Worm (Caenorhabditis elegans) whole organism, early embryonic: Measurements from ENCODE around the gene asp-2.

ENCODE experiments used
- B0310.2 ChIP-seq: sonication (generic microtip); optimal IDR thresholded peaks from 2 replicates; lab custom pipeline; 2016; ENCODE audit warnings: mild to moderate bottlenecking, missing genetic modification characterization, missing compliant biosample characterization
- F13C5.2 ChIP-seq: sonication (generic microtip); optimal IDR thresholded peaks from 2 replicates; lab custom pipeline; 2017; ENCODE audit warnings: mild to moderate bottlenecking, missing genetic modification characterization, inconsistent platforms, missing compliant biosample characterization
- aly-1 ChIP-seq: sonication (generic microtip); optimal IDR thresholded peaks from 2 replicates; lab custom pipeline; 2016; ENCODE audit warnings: missing genetic modification characterization, missing compliant biosample characterization
- ama-1 ChIP-seq: fragments of 150-350 bp; optimal IDR thresholded peaks from 2 replicates; lab custom pipeline; 2014
- ceh-13 ChIP-seq: fragments of 200-800 bp; sonication (Bioruptor generic); optimal IDR thresholded peaks from 2 replicates; lab custom pipeline; 2018; ENCODE audit warnings: mild to moderate bottlenecking, missing genetic modification characterization, missing compliant biosample characterization
- ceh-36 ChIP-seq: sonication (generic microtip); optimal IDR thresholded peaks from 2 replicates; lab custom pipeline; 2016; ENCODE audit warnings: missing genetic modification characterization, inconsistent platforms, missing compliant biosample characterization
- ets-7 ChIP-seq: sonication (generic microtip); optimal IDR thresholded peaks from 2 replicates; lab custom pipeline; 2016; ENCODE audit warnings: missing genotype, missing genetic modification characterization, missing compliant biosample characterization
- flt-1 ChIP-seq: fragments of 200-800 bp; sonication (Bioruptor generic); IDR thresholded peaks from 2 replicates; pipeline ENCODE4 v1.3.6; 2022; ENCODE audit warnings: missing genetic modification characterization, missing compliant biosample characterization
- hmbx-1 ChIP-seq: sonication (generic microtip); optimal IDR thresholded peaks from 2 replicates; lab custom pipeline; 2016; ENCODE audit warnings: mild to moderate bottlenecking, missing genetic modification characterization, missing compliant biosample characterization
- hmg-4 ChIP-seq: fragments of 200-800 bp; sonication (Bioruptor generic); optimal IDR thresholded peaks from 2 replicates; lab custom pipeline; 2018; ENCODE audit warnings: mild to moderate bottlenecking, missing genetic modification characterization, missing compliant biosample characterization
- hnd-1 ChIP-seq: sonication (generic microtip); optimal IDR thresholded peaks from 2 replicates; lab custom pipeline; 2016; ENCODE audit warnings: missing genetic modification characterization, missing compliant biosample characterization
- pes-1 ChIP-seq: fragments of 200-800 bp; sonication (Bioruptor generic); IDR thresholded peaks from 2 replicates; pipeline ENCODE4 v1.3.6; 2022; ENCODE audit warnings: missing genetic modification reagents, missing genetic modification characterization, missing compliant biosample characterization
- scrt-1 ChIP-seq: fragments of 200-800 bp; sonication (Bioruptor generic); IDR thresholded peaks from 2 replicates; pipeline ENCODE4 v1.3.6; 2022; ENCODE audit warnings: missing genetic modification characterization, missing compliant biosample characterization
- sea-1 ChIP-seq: fragments of 200-800 bp; sonication (Bioruptor generic); conservative IDR thresholded peaks from 2 replicates; pipeline ENCODE4 v1.3.6; 2022; ENCODE audit warnings: missing genetic modification characterization, missing compliant biosample characterization
- tbx-11 ChIP-seq: fragments of 200-800 bp; sonication (Bioruptor generic); IDR thresholded peaks from 2 replicates; pipeline ENCODE4 v1.3.6; 2022; ENCODE audit warnings: missing genetic modification characterization, missing compliant biosample characterization
- tbx-37 ChIP-seq: fragments of 200-800 bp; sonication (Bioruptor generic); conservative IDR thresholded peaks from 2 replicates; pipeline ENCODE4 v1.3.6; 2022; ENCODE audit warnings: missing genetic modification reagents, missing genetic modification characterization, missing compliant biosample characterization
- tra-4 ChIP-seq: sonication (generic microtip); optimal IDR thresholded peaks from 2 replicates; lab custom pipeline; 2017; ENCODE audit warnings: missing genetic modification characterization, missing compliant biosample characterization

asp-2 gene

ce11 chrV:9175218-9175837 lies 27.5 kb upstream of the asp-2 start, which contains the start of gene spas-1:
Gene spas-1 (plus strand): TSS chrV:9175789.
- TF ChIP-seq scrt-1 (GFP tag; lab: Robert Waterston, UW) (no peak), tbx-11 (GFP tag; lab: Robert Waterston, UW) (peak; percentile 57; the same call in 1 of the 2 replicates), ceh-13 (GFP tag; lab: Kevin White, UChicago) (no peak), hnd-1 (tag; lab: Kevin White, UChicago) (peak; percentile 36), ceh-36 (peak; percentile 35), hmg-4 (GFP tag; lab: Kevin White, UChicago) (no peak), F13C5.2 (tag; lab: Kevin White, UChicago) (peak; percentile 84), B0310.2 (tag; lab: Kevin White, UChicago) (no peak), ama-1 (lab: Kevin White, UChicago) (no peak)

- TF ChIP-seq ets-7 (no peak), F13C5.2 (tag; lab: Kevin White, UChicago) (no peak), pes-1 (GFP tag; lab: Robert Waterston, UW) (no peak), B0310.2 (tag; lab: Kevin White, UChicago) (no peak), ceh-13 (GFP tag; lab: Kevin White, UChicago) (no peak), tbx-37 (GFP tag; lab: Robert Waterston, UW) (no peak), tra-4 (tag; lab: Kevin White, UChicago) (no peak), scrt-1 (GFP tag; lab: Robert Waterston, UW) (no peak), hmg-4 (GFP tag; lab: Kevin White, UChicago) (no peak), flt-1 (GFP tag; lab: Robert Waterston, UW) (no peak), ceh-36 (no peak), aly-1 (tag; lab: Kevin White, UChicago) (no peak), tbx-11 (GFP tag; lab: Robert Waterston, UW) (no peak), sea-1 (GFP tag; lab: Robert Waterston, UW) (no peak), hmbx-1 (tag; lab: Kevin White, UChicago) (no peak), hnd-1 (tag; lab: Kevin White, UChicago) (no peak), ama-1 (lab: Kevin White, UChicago) (no peak)
These were observed 21.1 kb upstream of the asp-2 start, which contains the start of gene ptr-1 for ce11 chrV:9181669-9182250. Gene ptr-1 (minus strand): TSS chrV:9181719.

DNA sequence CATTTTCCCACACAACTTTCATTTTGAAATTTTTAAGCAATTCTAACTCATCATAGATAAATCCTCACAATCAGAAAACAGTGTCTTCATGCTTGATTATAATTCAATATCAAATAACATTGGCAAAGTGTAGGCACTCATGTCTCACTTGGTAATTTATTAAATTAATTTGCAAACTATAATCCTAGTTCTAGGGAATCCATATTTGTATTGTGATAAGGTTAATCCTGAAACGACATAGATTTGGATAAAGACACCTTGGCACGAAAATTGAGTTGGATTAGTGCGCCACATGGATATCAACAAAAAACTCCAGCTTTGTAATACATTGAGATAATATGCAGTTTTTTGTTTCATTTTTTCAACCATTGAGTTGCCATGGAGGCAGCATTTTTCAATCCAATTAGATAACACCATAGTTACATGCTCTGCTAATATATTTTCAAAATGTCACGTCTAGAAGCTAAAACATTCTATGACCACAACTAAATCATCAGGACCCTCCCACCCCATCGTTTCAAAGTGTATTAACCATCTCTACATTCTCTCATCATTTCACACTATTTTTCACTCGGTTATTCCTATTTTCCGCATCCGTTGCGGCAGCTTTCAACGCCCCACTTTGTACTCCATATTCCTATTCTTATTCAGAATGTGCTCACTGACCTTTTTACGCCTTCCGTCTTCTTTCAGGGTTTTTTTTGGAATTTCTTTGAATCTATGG lies 19.0 kb upstream of the asp-2 start:
- TF ChIP-seq scrt-1 (GFP tag; lab: Robert Waterston, UW) (no peak), ceh-36 (no peak), hmg-4 (GFP tag; lab: Kevin White, UChicago) (no peak)

- TF ChIP-seq hmg-4 (GFP tag; lab: Kevin White, UChicago) (no peak), pes-1 (GFP tag; lab: Robert Waterston, UW) (no peak), F13C5.2 (tag; lab: Kevin White, UChicago) (no peak), tbx-11 (GFP tag; lab: Robert Waterston, UW) (no peak), sea-1 (GFP tag; lab: Robert Waterston, UW) (no peak), tbx-37 (GFP tag; lab: Robert Waterston, UW) (no peak), tra-4 (tag; lab: Kevin White, UChicago) (no peak), ceh-13 (GFP tag; lab: Kevin White, UChicago) (no peak), ama-1 (lab: Kevin White, UChicago) (no peak), scrt-1 (GFP tag; lab: Robert Waterston, UW) (no peak), ceh-36 (no peak), hnd-1 (tag; lab: Kevin White, UChicago) (no peak), hmbx-1 (tag; lab: Kevin White, UChicago) (no peak), flt-1 (GFP tag; lab: Robert Waterston, UW) (no peak), ets-7 (no peak), aly-1 (tag; lab: Kevin White, UChicago) (no peak), B0310.2 (tag; lab: Kevin White, UChicago) (no peak)
These were observed 16.8 kb upstream of the asp-2 start for ce11 chrV:9186028-9186427.

DNA sequence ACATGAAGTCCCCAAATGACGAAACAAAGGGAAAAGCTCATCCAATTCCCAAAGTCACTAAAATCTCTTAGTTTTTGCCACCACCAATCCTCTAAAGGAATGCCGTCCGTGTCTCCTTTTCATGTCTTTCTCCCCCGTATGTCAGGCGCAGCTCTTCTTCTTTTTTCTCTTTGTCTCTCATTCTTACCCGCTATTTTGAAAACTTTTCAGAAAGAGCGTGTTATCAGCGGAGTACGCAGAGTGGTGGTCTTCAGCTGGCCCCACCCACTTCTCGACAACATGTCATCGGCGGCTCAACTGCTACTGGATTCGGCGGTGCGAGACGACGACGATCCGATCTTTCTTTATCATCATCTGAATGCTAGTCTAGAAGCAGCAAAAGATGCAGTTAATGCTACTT lies 11.5 kb upstream of the asp-2 start, which contains the start of gene sphr-1:
Gene sphr-1 (plus strand): TSS at position 205 of the 400 bp plus-strand sequence.
- no peak for TF ChIP-seq ceh-13 (GFP tag; lab: Kevin White, UChicago)
- no peak for TF ChIP-seq pes-1 (GFP tag; lab: Robert Waterston, UW)
- TF ChIP-seq F13C5.2 (tag; lab: Kevin White, UChicago): no peak
- TF ChIP-seq B0310.2 (tag; lab: Kevin White, UChicago): no peak
- no peak for TF ChIP-seq hnd-1 (tag; lab: Kevin White, UChicago)
- no peak for TF ChIP-seq hmg-4 (GFP tag; lab: Kevin White, UChicago)
- TF ChIP-seq aly-1 (tag; lab: Kevin White, UChicago): no peak

DNA sequence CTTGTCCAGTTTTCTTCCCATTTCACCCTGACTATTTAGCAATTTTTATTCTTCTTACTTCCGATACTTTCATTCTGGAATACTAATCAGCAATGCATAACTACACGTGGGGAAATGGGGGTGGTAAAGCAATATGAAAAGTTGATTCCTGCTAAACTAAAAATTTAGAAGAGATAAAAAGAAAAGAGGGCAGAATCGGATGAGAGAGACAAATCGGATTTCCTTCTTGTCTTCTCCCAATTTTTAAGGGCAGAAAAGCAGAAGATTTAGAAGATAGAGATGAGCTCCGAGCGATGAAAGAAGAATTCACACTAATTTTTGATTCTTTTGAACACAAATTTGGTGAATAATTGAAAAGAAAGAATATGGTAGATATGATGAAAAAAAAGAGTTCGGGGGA lies 8.8 kb upstream of the asp-2 start:
- TF ChIP-seq F13C5.2 (tag; lab: Kevin White, UChicago) (no peak), hmbx-1 (tag; lab: Kevin White, UChicago) (no peak), hnd-1 (tag; lab: Kevin White, UChicago) (no peak), tbx-11 (GFP tag; lab: Robert Waterston, UW) (no peak), B0310.2 (tag; lab: Kevin White, UChicago) (no peak), tra-4 (tag; lab: Kevin White, UChicago) (no peak), sea-1 (GFP tag; lab: Robert Waterston, UW) (no peak), ets-7 (no peak), aly-1 (tag; lab: Kevin White, UChicago) (no peak), hmg-4 (GFP tag; lab: Kevin White, UChicago) (no peak), flt-1 (GFP tag; lab: Robert Waterston, UW) (no peak)
